Worm (Caenorhabditis elegans) whole organism, young adult: ENCODE data around the gene pyp-1.

Experiments
- B0035.1 ChIP-seq: sonication (generic microtip); optimal IDR thresholded peaks from 2 replicates; lab custom pipeline; 2016; ENCODE audit warnings: missing genetic modification characterization, mild to moderate bottlenecking, missing compliant biosample characterization, missing genotype, missing genetic modification reagents
- B0261.1 ChIP-seq: sonication (generic microtip); optimal IDR thresholded peaks from 2 replicates; lab custom pipeline; 2016; ENCODE audit warnings: mild to moderate bottlenecking, missing genetic modification characterization, moderate library complexity, missing compliant biosample characterization
- F22D6.2 ChIP-seq: sonication (generic microtip); optimal IDR thresholded peaks from 2 replicates; lab custom pipeline; 2016; ENCODE audit warnings: mild to moderate bottlenecking, missing genetic modification characterization, missing compliant biosample characterization
- F33H1.4 ChIP-seq: fragments of 200-800 bp; sonication (Bioruptor generic); IDR thresholded peaks from 2 replicates; pipeline ENCODE4 v1.3.6; 2022; ENCODE audit warnings: missing genetic modification reagents, missing genetic modification characterization, missing compliant biosample characterization
- F52B5.7 ChIP-seq: sonication (generic microtip); optimal IDR thresholded peaks from 2 replicates; lab custom pipeline; 2016; ENCODE audit warnings: mild to moderate bottlenecking, missing genetic modification characterization, missing compliant biosample characterization
- F55B11.4 ChIP-seq: sonication (generic microtip); optimal IDR thresholded peaks from 2 replicates; lab custom pipeline; 2016; ENCODE audit warnings: missing compliant biosample characterization, missing genetic modification characterization, borderline replicate concordance; ENCODE audit not compliant: insufficient read depth
- T07F8.4 ChIP-seq: sonication (generic microtip); optimal IDR thresholded peaks from 2 replicates; lab custom pipeline; 2016; ENCODE audit warnings: mild to moderate bottlenecking, missing genetic modification characterization, moderate library complexity, missing compliant biosample characterization
- Y53F4B.3 ChIP-seq: fragments of 200-800 bp; sonication (Bioruptor generic); IDR thresholded peaks from 2 replicates; pipeline ENCODE4 v1.3.6; 2022; ENCODE audit warnings: missing genetic modification reagents, missing genetic modification characterization, missing compliant biosample characterization
- Y67H2A.10 ChIP-seq: fragments of 200-800 bp; sonication (Bioruptor generic); conservative IDR thresholded peaks from 2 replicates; pipeline ENCODE4 v1.3.6; 2022; ENCODE audit warnings: missing genetic modification reagents, missing genetic modification characterization, missing compliant biosample characterization
- Y79H2A.3 ChIP-seq: fragments of 200-800 bp; sonication (Bioruptor generic); conservative IDR thresholded peaks from 2 replicates; pipeline ENCODE4 v1.3.6; 2022; ENCODE audit warnings: missing genetic modification reagents, missing genetic modification characterization, missing compliant biosample characterization
- ccch-3 ChIP-seq: fragments of 200-800 bp; sonication (Bioruptor generic); optimal IDR thresholded peaks from 2 replicates; lab custom pipeline; 2018; ENCODE audit warnings: mild to moderate bottlenecking, missing genetic modification characterization, missing compliant biosample characterization
- ceh-58 ChIP-seq: fragments of 200-800 bp; sonication (Bioruptor generic); IDR thresholded peaks from 2 replicates; pipeline ENCODE4 v1.3.6; 2022; ENCODE audit warnings: missing genetic modification characterization, missing compliant biosample characterization
- chd-7 ChIP-seq: sonication (generic microtip); optimal IDR thresholded peaks from 2 replicates; lab custom pipeline; 2016; ENCODE audit warnings: mild to moderate bottlenecking, missing genetic modification characterization, moderate library complexity, missing compliant biosample characterization
- dox-1 ChIP-seq: fragments of 200-800 bp; sonication (Bioruptor generic); IDR thresholded peaks from 2 replicates; pipeline ENCODE4 v1.3.6; 2022; ENCODE audit warnings: missing genetic modification reagents, missing genetic modification characterization, missing compliant biosample characterization
- dpff-1 ChIP-seq: sonication (generic microtip); optimal IDR thresholded peaks from 2 replicates; lab custom pipeline; 2017; ENCODE audit warnings: mild to moderate bottlenecking, missing genetic modification characterization, missing compliant biosample characterization
- efl-1 ChIP-seq: fragments of 150-350 bp; optimal IDR thresholded peaks from 2 replicates; lab custom pipeline; 2014; ENCODE audit warnings: missing biosample characterization, missing genetic modification reagents, missing genetic modification characterization
- egl-18 ChIP-seq: fragments of 200-800 bp; sonication (Bioruptor generic); IDR thresholded peaks from 2 replicates; pipeline ENCODE4 v1.3.6; 2022; ENCODE audit warnings: missing genetic modification reagents, missing genetic modification characterization, missing compliant biosample characterization
- egl-44 ChIP-seq: fragments of 200-800 bp; sonication (Bioruptor generic); IDR thresholded peaks from 2 replicates; pipeline ENCODE4 v1.3.6; 2022; ENCODE audit warnings: missing genetic modification reagents, missing genetic modification characterization, missing compliant biosample characterization
- ekl-4 ChIP-seq: fragments of 200-800 bp; sonication (Bioruptor generic); IDR thresholded peaks from 2 replicates; pipeline ENCODE4 v1.3.6; 2022; ENCODE audit warnings: missing genetic modification reagents, missing genetic modification characterization, missing compliant biosample characterization
- fkh-3 ChIP-seq: sonication (generic microtip); optimal IDR thresholded peaks from 2 replicates; lab custom pipeline; 2016; ENCODE audit warnings: mild to moderate bottlenecking, missing genetic modification characterization, missing compliant biosample characterization
- gei-17 ChIP-seq: fragments of 200-800 bp; sonication (Bioruptor generic); optimal IDR thresholded peaks from 2 replicates; lab custom pipeline; 2018; ENCODE audit warnings: mild to moderate bottlenecking, missing genetic modification characterization, missing compliant biosample characterization
- hlh-12 ChIP-seq: sonication (generic microtip); optimal IDR thresholded peaks from 2 replicates; lab custom pipeline; 2016; ENCODE audit warnings: missing genetic modification characterization, missing compliant biosample characterization
- hlh-26 ChIP-seq: fragments of 200-800 bp; sonication (Bioruptor generic); conservative IDR thresholded peaks from 2 replicates; pipeline ENCODE4 v1.3.6; 2022; ENCODE audit warnings: missing genetic modification reagents, missing genetic modification characterization, missing compliant biosample characterization
- hmg-1.2 ChIP-seq: fragments of 200-800 bp; sonication (Bioruptor generic); IDR thresholded peaks from 2 replicates; pipeline ENCODE4 v1.3.6; 2022; ENCODE audit warnings: missing genetic modification reagents, missing genetic modification characterization, missing compliant biosample characterization
- lag-1 ChIP-seq: fragments of 200-800 bp; sonication (Bioruptor generic); IDR thresholded peaks from 2 replicates; pipeline ENCODE4 v1.3.6; 2022; ENCODE audit warnings: missing genetic modification reagents, missing genetic modification characterization, missing compliant biosample characterization
- let-526 ChIP-seq: fragments of 200-800 bp; sonication (Bioruptor generic); IDR thresholded peaks from 2 replicates; pipeline ENCODE4 v1.3.6; 2022; ENCODE audit warnings: missing genetic modification reagents, missing genetic modification characterization, missing compliant biosample characterization
- let-607 ChIP-seq, 2 experiments: fragments of 200-800 bp in 1 of 2; sonication (Bioruptor generic) in 1 of 2; sonication (generic microtip) in 1 of 2; optimal IDR thresholded peaks; 2 replicates each; lab custom pipeline; 2016 to 2018; ENCODE audit warnings: mild to moderate bottlenecking in 2 of 2, missing compliant biosample characterization in 2 of 2, missing genetic modification characterization in 2 of 2, moderate library complexity in 2 of 2, missing genotype in 1 of 2
- madf-10 ChIP-seq: sonication (generic microtip); optimal IDR thresholded peaks from 2 replicates; lab custom pipeline; 2016; ENCODE audit warnings: mild to moderate bottlenecking, missing genetic modification characterization, missing compliant biosample characterization
- mcd-1 ChIP-seq: fragments of 200-800 bp; sonication (Bioruptor generic); IDR thresholded peaks from 2 replicates; pipeline ENCODE4 v1.3.6; 2022; ENCODE audit warnings: missing genetic modification reagents, missing genetic modification characterization, missing compliant biosample characterization
- mel-28 ChIP-seq: sonication (generic microtip); optimal IDR thresholded peaks from 2 replicates; lab custom pipeline; 2016; ENCODE audit warnings: borderline replicate concordance, mild to moderate bottlenecking, missing genetic modification characterization, missing compliant biosample characterization
- mxl-1 ChIP-seq: sonication (generic microtip); optimal IDR thresholded peaks from 2 replicates; lab custom pipeline; 2016; ENCODE audit warnings: missing genetic modification characterization, missing compliant biosample characterization
- nfya-2 ChIP-seq: fragments of 200-800 bp; sonication (Bioruptor generic); IDR thresholded peaks from 2 replicates; pipeline ENCODE4 v1.3.6; 2022; ENCODE audit warnings: missing genetic modification reagents, missing genetic modification characterization, missing compliant biosample characterization
- nhr-179 ChIP-seq: sonication (generic microtip); optimal IDR thresholded peaks from 2 replicates; lab custom pipeline; 2016; ENCODE audit warnings: mild to moderate bottlenecking, missing genetic modification characterization, missing compliant biosample characterization
- pha-4 ChIP-seq: fragments of 150-350 bp; sonication (generic microtip); optimal IDR thresholded peaks from 2 replicates; lab custom pipeline; 2014; ENCODE audit warnings: missing biosample characterization, missing genetic modification reagents, missing genetic modification characterization
- rpc-1 ChIP-seq, 2 experiments: fragments of 150-350 bp in 1 of 2; sonication (generic microtip) in 1 of 2; optimal IDR thresholded peaks; 2 replicates each; lab custom pipeline; 2014 to 2018; ENCODE audit warnings: missing biosample characterization in 1 of 2, missing genetic modification characterization in 1 of 2, missing genetic modification reagents in 1 of 2, missing genotype in 1 of 2
- snpc-3.4 ChIP-seq: sonication (generic microtip); optimal IDR thresholded peaks from 2 replicates; lab custom pipeline; 2017; ENCODE audit warnings: missing genetic modification characterization, mild to moderate bottlenecking, missing compliant biosample characterization, antibody characterized with exemption, moderate library complexity, missing genotype, missing genetic modification reagents
- unc-62 ChIP-seq: fragments of 150-350 bp; optimal IDR thresholded peaks from 2 replicates; lab custom pipeline; 2014; ENCODE audit warnings: missing biosample characterization, missing genetic modification reagents, missing genetic modification characterization
- xnd-1 ChIP-seq: sonication (generic microtip); optimal IDR thresholded peaks from 2 replicates; lab custom pipeline; 2016; ENCODE audit warnings: missing genotype, missing genetic modification reagents, missing genetic modification characterization, missing compliant biosample characterization
- ztf-22 ChIP-seq: fragments of 200-800 bp; sonication (Bioruptor generic); optimal IDR thresholded peaks from 2 replicates; lab custom pipeline; 2018; ENCODE audit warnings: mild to moderate bottlenecking, missing genetic modification characterization, moderate library complexity, missing compliant biosample characterization
- ztf-28 ChIP-seq: fragments of 200-800 bp; sonication (Bioruptor generic); IDR thresholded peaks from 2 replicates; pipeline ENCODE4 v1.3.6; 2022; ENCODE audit warnings: missing genetic modification reagents, missing genetic modification characterization, missing compliant biosample characterization

Gene pyp-1

DNA sequence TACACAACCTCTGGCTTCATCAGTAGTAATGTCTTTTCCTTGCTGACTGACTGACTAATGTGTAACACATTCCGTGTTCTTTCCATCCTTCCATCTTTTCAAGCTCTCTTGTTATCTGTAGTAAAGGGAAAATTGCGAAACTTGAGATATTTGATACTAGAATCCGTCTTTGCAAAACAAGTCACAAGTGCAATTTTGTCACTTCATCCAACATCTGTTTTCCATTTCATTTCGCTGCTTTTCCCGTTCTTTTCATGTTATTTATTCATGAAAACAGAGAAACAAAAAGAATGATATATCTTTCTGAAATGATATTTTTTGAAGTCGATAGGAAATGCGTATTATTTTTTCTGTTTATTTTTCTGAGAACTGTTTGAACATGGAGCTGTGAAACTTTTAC lies 47.3 kb upstream of the pyp-1 start:
- TF ChIP-seq T07F8.4 (no peak), mxl-1 (tag; lab: Kevin White, UChicago) (no peak), B0261.1 (no peak), let-607 (tag; optimal IDR thresholded peaks at IDR 0.05; lab: Kevin White, UChicago) (no peak), efl-1 (GFP tag; lab: Kevin White, UChicago) (no peak), gei-17 (GFP tag; lab: Kevin White, UChicago) (no peak), let-526 (GFP tag; lab: Robert Waterston, UW) (no peak), lag-1 (GFP tag; lab: Robert Waterston, UW) (no peak), Y53F4B.3 (GFP tag; lab: Robert Waterston, UW) (no peak), mcd-1 (GFP tag; lab: Robert Waterston, UW) (no peak), F52B5.7 (tag; lab: Kevin White, UChicago) (no peak), B0035.1 (tag; lab: Kevin White, UChicago) (no peak), Y79H2A.3 (GFP tag; lab: Robert Waterston, UW) (no peak), hlh-26 (GFP tag; lab: Robert Waterston, UW) (no peak)

DNA sequence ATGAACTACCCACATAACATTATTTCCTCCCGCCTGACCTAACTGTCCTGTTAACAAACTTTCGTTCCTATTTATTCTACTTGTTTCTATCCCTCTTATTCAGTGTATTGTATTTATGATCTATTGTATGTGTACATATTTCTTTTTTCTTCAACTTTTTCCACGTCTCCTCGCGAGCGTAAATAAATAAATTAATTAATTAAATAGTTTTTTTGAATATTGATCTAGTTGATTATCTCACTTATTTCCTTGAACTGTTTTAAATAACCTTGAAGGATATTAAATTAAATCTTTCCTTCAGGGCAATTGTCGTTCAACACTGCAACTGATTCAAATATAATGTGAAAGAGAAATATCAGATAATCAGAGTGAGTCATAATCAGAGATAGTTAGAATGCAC lies 44.2 kb upstream of the pyp-1 start, which contains the start of gene frk-1:
TSS of gene frk-1 (plus strand) at position 301 of the 400 bp plus-strand sequence.
- TF ChIP-seq efl-1 (GFP tag; lab: Kevin White, UChicago) (no peak), snpc-3.4 (tag; lab: Kevin White, UChicago) (no peak), ztf-22 (no peak)
- TF ChIP-seq, all 124 proteins: peak for 0

DNA sequence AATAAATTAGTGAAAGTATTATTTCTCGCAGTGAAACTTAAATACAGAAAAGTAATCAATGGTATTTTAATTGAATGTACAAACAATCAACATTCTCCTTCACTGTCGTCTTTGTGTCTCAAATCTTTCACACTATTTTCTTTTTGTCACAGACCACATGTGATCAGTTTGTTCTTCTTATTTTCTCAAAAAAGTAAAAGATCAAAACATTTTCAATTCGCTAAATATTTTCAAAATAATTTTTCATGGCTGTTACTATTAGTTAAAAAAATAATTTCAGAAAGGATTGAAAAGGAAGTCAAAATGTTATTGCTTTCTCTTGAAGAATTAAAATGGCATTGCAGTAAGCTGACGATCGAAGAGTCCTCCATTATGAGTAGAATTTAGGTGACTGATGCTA lies 42.1 kb upstream of the pyp-1 start, which contains the start of gene dhs-31:
TSS of gene dhs-31 (minus strand) at position 101 of the 400 bp plus-strand sequence.
- no peak for TF ChIP-seq xnd-1 (tag; lab: Kevin White, UChicago)
- no peak for TF ChIP-seq F22D6.2
- no peak for TF ChIP-seq unc-62 (GFP tag; lab: Kevin White, UChicago)
- no peak for TF ChIP-seq ztf-22
- TF ChIP-seq ztf-28 (GFP tag; lab: Robert Waterston, UW) = no peak
- TF ChIP-seq madf-10 (tag; lab: Kevin White, UChicago) = no peak
- no peak for TF ChIP-seq egl-18 (GFP tag; lab: Robert Waterston, UW)
- TF ChIP-seq chd-7 = no peak
- TF ChIP-seq fkh-3 (tag; lab: Kevin White, UChicago) = no peak
- TF ChIP-seq F52B5.7 (tag; lab: Kevin White, UChicago) = no peak
- TF ChIP-seq pha-4 = no peak
- no peak for TF ChIP-seq egl-44 (GFP tag; lab: Robert Waterston, UW)
- no peak for TF ChIP-seq dpff-1
- TF ChIP-seq dox-1 = no peak
- no peak for TF ChIP-seq hmg-1.2

DNA sequence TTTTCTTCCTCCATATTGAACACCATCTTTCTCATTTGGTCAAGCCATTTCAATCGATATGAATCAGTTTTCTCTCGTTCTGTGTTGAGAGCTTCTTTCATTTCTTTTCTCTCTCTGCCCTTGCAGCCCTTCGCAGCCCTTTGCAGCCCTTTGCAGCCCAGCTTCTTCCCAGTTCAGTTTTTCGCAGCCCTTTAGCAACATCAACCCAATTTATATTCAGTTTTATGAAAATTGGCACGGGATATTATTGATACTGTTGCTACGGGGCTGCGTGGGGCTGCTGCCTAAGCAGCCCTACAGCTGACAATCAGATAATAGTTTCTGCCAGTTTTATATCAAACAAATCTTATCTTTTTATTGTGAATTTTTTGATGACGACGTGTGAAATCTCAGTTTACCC lies 38.2 kb upstream of the pyp-1 start, which contains the start of gene F44D12.10:
TSS of gene F44D12.10 (minus strand) at position 101 of the 400 bp plus-strand sequence.
- no peak for TF ChIP-seq hlh-12
- TF ChIP-seq chd-7 = no peak
- TF ChIP-seq nhr-179 = no peak
- TF ChIP-seq ekl-4 (GFP tag; lab: Robert Waterston, UW) = no peak
- TF ChIP-seq rpc-1 (optimal IDR thresholded peaks at IDR 0.05; lab: Kevin White, UChicago) = no peak
- no peak for TF ChIP-seq rpc-1 (tag; optimal IDR thresholded peaks at IDR 0.05; lab: Kevin White, UChicago)
- no peak for TF ChIP-seq F33H1.4 (GFP tag; lab: Robert Waterston, UW)
- TF ChIP-seq F55B11.4 (tag; lab: Kevin White, UChicago) = no peak
- TF ChIP-seq Y67H2A.10 (GFP tag; lab: Robert Waterston, UW) = no peak
- no peak for TF ChIP-seq ccch-3
- no peak for TF ChIP-seq nfya-2 (GFP tag; lab: Robert Waterston, UW)
- no peak for TF ChIP-seq ceh-58 (GFP tag; lab: Robert Waterston, UW)
- no peak for TF ChIP-seq mel-28
